Fruit fly (Drosophila melanogaster) whole organism, embryonic: ENCODE measurements around the gene cold.

Source experiments
- Asciz ChIP-seq: fragments of 200-800 bp; sonication (Bioruptor generic); optimal IDR thresholded peaks from 2 replicates; lab custom pipeline; 2017; ENCODE audit warnings: missing biosample characterization, mild to moderate bottlenecking, missing genetic modification characterization, missing genetic modification reagents
- Bgb ChIP-seq: fragments of 200-800 bp; sonication (Bioruptor generic); IDR thresholded peaks from 2 replicates; pipeline ENCODE4 v1.3.6; 2022; ENCODE audit warnings: missing biosample characterization, missing genetic modification characterization; ENCODE audit not compliant: partially characterized antibody
- Blimp-1 ChIP-seq: fragments of 200-800 bp; sonication (Bioruptor generic); optimal IDR thresholded peaks from 3 replicates; lab custom pipeline; 2018; ENCODE audit warnings: missing biosample characterization, missing genetic modification characterization, mild to moderate bottlenecking, moderate library complexity, missing genetic modification reagents
- CG1024 ChIP-seq: fragments of 200-800 bp; sonication (Bioruptor generic); IDR thresholded peaks from 2 replicates; pipeline ENCODE4 v1.3.6; 2022; ENCODE audit warnings: missing biosample characterization, missing genetic modification characterization
- CG10543 ChIP-seq: fragments of 200-800 bp; sonication (Bioruptor generic); optimal IDR thresholded peaks from 3 replicates; lab custom pipeline; 2017; ENCODE audit warnings: missing biosample characterization, mild to moderate bottlenecking, missing genetic modification characterization, moderate library complexity
- CG13287 ChIP-seq: fragments of 200-800 bp; sonication (Bioruptor generic); IDR thresholded peaks from 2 replicates; pipeline ENCODE4 v1.3.6; 2022; ENCODE audit warnings: missing biosample characterization, missing genetic modification characterization; ENCODE audit not compliant: partially characterized antibody
- CG16813 ChIP-seq: fragments of 200-800 bp; sonication (Bioruptor generic); IDR thresholded peaks from 3 replicates; pipeline ENCODE4 v1.3.6; 2022; ENCODE audit warnings: missing biosample characterization, missing genetic modification characterization; ENCODE audit not compliant: partially characterized antibody
- CG17328 ChIP-seq: fragments of 200-800 bp; sonication (Bioruptor generic); IDR thresholded peaks from 2 replicates; pipeline ENCODE4 v1.3.6; 2022; ENCODE audit warnings: missing biosample characterization, missing genetic modification characterization
- CG17829 ChIP-seq: fragments of 200-800 bp; optimal IDR thresholded peaks from 2 replicates; lab custom pipeline; 2019; ENCODE audit warnings: missing biosample characterization, mild to moderate bottlenecking, missing genetic modification characterization, moderate library complexity
- CG34224 ChIP-seq: fragments of 200-800 bp; sonication (Bioruptor generic); IDR thresholded peaks from 3 replicates; pipeline ENCODE4 v1.3.6; 2022; ENCODE audit warnings: missing biosample characterization, missing genetic modification characterization; ENCODE audit not compliant: partially characterized antibody
- CG7928 ChIP-seq: fragments of 200-800 bp; sonication (Bioruptor generic); optimal IDR thresholded peaks from 2 replicates; lab custom pipeline; 2017; ENCODE audit warnings: missing biosample characterization, mild to moderate bottlenecking, missing genetic modification characterization
- CG7963 ChIP-seq: fragments of 200-800 bp; sonication (Bioruptor generic); IDR thresholded peaks from 3 replicates; pipeline ENCODE4 v1.3.6; 2022; ENCODE audit warnings: missing biosample characterization, missing genetic modification characterization; ENCODE audit not compliant: partially characterized antibody
- CTCF ChIP-seq: fragments of 200-800 bp; sonication (Bioruptor generic); optimal IDR thresholded peaks from 2 replicates; lab custom pipeline; 2017; ENCODE audit warnings: missing biosample characterization, mild to moderate bottlenecking, missing genetic modification characterization, moderate library complexity
- CkIIα-i1 ChIP-seq: fragments of 200-800 bp; sonication (Bioruptor generic); IDR thresholded peaks from 2 replicates; pipeline ENCODE4 v1.3.6; 2022; ENCODE audit warnings: missing biosample characterization, missing genetic modification characterization
- Dad ChIP-seq: fragments of 200-800 bp; sonication (Bioruptor generic); optimal IDR thresholded peaks from 3 replicates; lab custom pipeline; 2016; ENCODE audit warnings: missing biosample characterization, missing genetic modification characterization
- Dll ChIP-seq: fragments of 200-800 bp; sonication (Bioruptor generic); IDR thresholded peaks from 4 replicates; pipeline ENCODE4 v1.3.6; 2022; ENCODE audit warnings: missing biosample characterization, missing genetic modification characterization; ENCODE audit not compliant: partially characterized antibody
- E2f2 ChIP-seq: fragments of 200-800 bp; sonication (Bioruptor generic); IDR thresholded peaks from 2 replicates; pipeline ENCODE4 v1.3.6; 2022; ENCODE audit warnings: missing biosample characterization, missing genetic modification characterization
- Ets97D ChIP-seq: fragments of 200-800 bp; sonication (Bioruptor generic); optimal IDR thresholded peaks from 3 replicates; lab custom pipeline; 2016; ENCODE audit warnings: missing biosample characterization, missing genetic modification characterization
- Fer2 ChIP-seq: fragments of 200-800 bp; sonication (Bioruptor generic); optimal IDR thresholded peaks from 2 replicates; lab custom pipeline; 2018; ENCODE audit warnings: missing biosample characterization, mild to moderate bottlenecking, missing genetic modification characterization, moderate library complexity
- H2.0 ChIP-seq: fragments of 200-800 bp; sonication (Bioruptor generic); IDR thresholded peaks from 2 replicates; pipeline ENCODE4 v1.3.6; 2022; ENCODE audit warnings: missing biosample characterization, missing genetic modification characterization
- Hr78 ChIP-seq, 2 experiments: fragments of 200-800 bp in 1 of 2; fragments of >200 bp in 1 of 2; sonication (Bioruptor generic) in 1 of 2; optimal IDR thresholded peaks; 2 replicates each; lab custom pipeline; 2017 to 2019; ENCODE audit warnings: missing biosample characterization in 2 of 2, missing genetic modification characterization in 2 of 2, mild to moderate bottlenecking in 1 of 2, moderate library complexity in 1 of 2
- MESR4 ChIP-seq: fragments of 200-800 bp; sonication (Bioruptor generic); optimal IDR thresholded peaks from 2 replicates; lab custom pipeline; 2018; ENCODE audit warnings: missing biosample characterization, mild to moderate bottlenecking, missing genetic modification characterization, moderate library complexity
- Mes4 ChIP-seq: fragments of 200-800 bp; sonication (Bioruptor generic); optimal IDR thresholded peaks from 2 replicates; lab custom pipeline; 2016; ENCODE audit warnings: missing biosample characterization, missing genetic modification characterization
- Myb ChIP-seq: fragments of 200-800 bp; sonication (Bioruptor generic); optimal IDR thresholded peaks from 2 replicates; lab custom pipeline; 2016; ENCODE audit warnings: missing biosample characterization, missing genetic modification characterization
- Nf-YC ChIP-seq: fragments of 200-800 bp; optimal IDR thresholded peaks from 3 replicates; lab custom pipeline; 2019; ENCODE audit warnings: missing biosample characterization, mild to moderate bottlenecking, missing genetic modification characterization, moderate library complexity
- Oli ChIP-seq: fragments of 200-800 bp; sonication (Bioruptor generic); optimal IDR thresholded peaks from 2 replicates; lab custom pipeline; 2018; ENCODE audit warnings: missing biosample characterization, mild to moderate bottlenecking, missing genetic modification characterization, moderate library complexity
- Sox102F ChIP-seq: fragments of 200-800 bp; sonication (Bioruptor generic); optimal IDR thresholded peaks from 2 replicates; lab custom pipeline; 2018; ENCODE audit warnings: missing biosample characterization, mild to moderate bottlenecking, missing genetic modification characterization, moderate library complexity
- Stat92E ChIP-seq, 3 experiments: fragments of >200 bp in 2 of 3; fragments of 200-800 bp in 1 of 3; sonication (Bioruptor generic) in 1 of 3; optimal IDR thresholded peaks; 2 replicates each; lab custom pipeline; 2017 to 2019; ENCODE audit warnings: missing biosample characterization in 3 of 3, missing genetic modification characterization in 3 of 3, mild to moderate bottlenecking in 1 of 3, moderate library complexity in 1 of 3
- Xbp1 ChIP-seq: fragments of 200-800 bp; sonication (Bioruptor generic); optimal IDR thresholded peaks from 3 replicates; lab custom pipeline; 2016; ENCODE audit warnings: missing biosample characterization, mild to moderate bottlenecking, missing genetic modification characterization
- YL-1 ChIP-seq: fragments of 200-800 bp; sonication (Bioruptor generic); optimal IDR thresholded peaks from 3 replicates; lab custom pipeline; 2017; ENCODE audit warnings: missing biosample characterization, mild to moderate bottlenecking, missing genetic modification characterization
- bbx ChIP-seq: fragments of 200-800 bp; sonication (Bioruptor generic); IDR thresholded peaks from 2 replicates; pipeline ENCODE4 v1.3.6; 2022; ENCODE audit warnings: missing biosample characterization, missing genetic modification characterization; ENCODE audit not compliant: partially characterized antibody
- da ChIP-seq: fragments of 200-800 bp; sonication (Bioruptor generic); optimal IDR thresholded peaks from 2 replicates; lab custom pipeline; 2016; ENCODE audit warnings: missing biosample characterization, missing genetic modification characterization
- fu2 ChIP-seq: fragments of 200-800 bp; sonication (Bioruptor generic); optimal IDR thresholded peaks from 2 replicates; lab custom pipeline; 2016; ENCODE audit warnings: missing biosample characterization, missing genetic modification characterization
- gro ChIP-seq: fragments of 200-800 bp; sonication (Bioruptor generic); optimal IDR thresholded peaks from 2 replicates; lab custom pipeline; 2016; ENCODE audit warnings: missing biosample characterization, missing genetic modification characterization
- gsb ChIP-seq: fragments of 200-800 bp; sonication (Bioruptor generic); IDR thresholded peaks from 2 replicates; pipeline ENCODE4 v1.3.6; 2022; ENCODE audit warnings: missing biosample characterization, missing genetic modification characterization
- hbn ChIP-seq: fragments of 200-800 bp; sonication (Bioruptor generic); IDR thresholded peaks from 2 replicates; pipeline ENCODE4 v1.3.6; 2022; ENCODE audit warnings: missing biosample characterization, missing genetic modification characterization; ENCODE audit not compliant: partially characterized antibody
- insv ChIP-seq, 2 experiments: fragments of 200-800 bp; sonication (Bioruptor generic); optimal IDR thresholded peaks; 3 replicates each; lab custom pipeline; 2016 to 2018; ENCODE audit warnings: missing biosample characterization in 2 of 2, missing genetic modification characterization in 2 of 2
- jing ChIP-seq: fragments of 200-800 bp; sonication (Bioruptor generic); optimal IDR thresholded peaks from 2 replicates; lab custom pipeline; 2018; ENCODE audit warnings: missing biosample characterization, mild to moderate bottlenecking, missing genetic modification characterization
- knrl ChIP-seq: fragments of 200-800 bp; sonication (Bioruptor generic); IDR thresholded peaks from 3 replicates; pipeline ENCODE4 v1.3.6; 2022; ENCODE audit warnings: missing biosample characterization, missing genetic modification characterization; ENCODE audit not compliant: partially characterized antibody
- nau ChIP-seq: fragments of 200-800 bp; sonication (Bioruptor generic); optimal IDR thresholded peaks from 3 replicates; lab custom pipeline; 2017; ENCODE audit warnings: missing biosample characterization, mild to moderate bottlenecking, missing genetic modification characterization, missing genetic modification reagents
- pzg ChIP-seq: fragments of 200-800 bp; sonication (Bioruptor generic); optimal IDR thresholded peaks from 3 replicates; lab custom pipeline; 2018; ENCODE audit warnings: missing biosample characterization, mild to moderate bottlenecking, missing genetic modification characterization, moderate library complexity
- ro ChIP-seq: fragments of 200-800 bp; sonication (Bioruptor generic); IDR thresholded peaks from 2 replicates; pipeline ENCODE4 v1.3.6; 2022; ENCODE audit warnings: missing biosample characterization, missing genetic modification characterization
- stwl ChIP-seq: fragments of 200-800 bp; sonication (Bioruptor generic); optimal IDR thresholded peaks from 3 replicates; lab custom pipeline; 2018; ENCODE audit warnings: missing biosample characterization, mild to moderate bottlenecking, missing genetic modification characterization, moderate library complexity
- sug ChIP-seq: fragments of 200-800 bp; optimal IDR thresholded peaks from 2 replicates; lab custom pipeline; 2019; ENCODE audit warnings: missing biosample characterization, mild to moderate bottlenecking, missing genetic modification characterization, moderate library complexity
- tin ChIP-seq: fragments of 200-800 bp; sonication (Bioruptor generic); optimal IDR thresholded peaks from 3 replicates; lab custom pipeline; 2016; ENCODE audit warnings: missing biosample characterization, missing genetic modification characterization
- trem ChIP-seq: fragments of 200-800 bp; optimal IDR thresholded peaks from 3 replicates; lab custom pipeline; 2019; ENCODE audit warnings: missing biosample characterization, mild to moderate bottlenecking, missing genetic modification characterization, moderate library complexity

Gene cold

DNA sequence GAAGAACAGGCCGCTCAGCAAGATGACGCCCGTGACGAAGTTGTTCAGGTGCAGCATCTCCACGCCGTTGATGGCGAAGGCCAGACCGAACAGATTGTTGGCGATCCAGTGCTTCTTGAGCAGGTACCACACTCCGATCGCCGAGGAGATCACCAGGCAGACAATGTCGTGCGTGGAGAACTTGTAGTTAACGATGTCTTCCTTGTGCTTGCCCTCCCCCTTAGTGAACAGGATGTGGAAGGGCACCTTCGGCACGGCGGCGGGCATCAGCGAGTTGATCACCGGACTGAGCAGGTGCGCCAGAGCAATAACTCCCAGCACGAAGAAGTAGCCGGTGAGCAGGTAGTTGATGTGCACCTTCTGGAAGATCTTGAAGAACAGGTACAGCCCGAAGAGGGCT lies 30.3 kb upstream of the cold start:
- TF ChIP-seq CG1024 (GFP tag; lab: Robert Waterston, UW): no peak
- TF ChIP-seq da: no peak
- TF ChIP-seq Asciz: no peak
- no peak for TF ChIP-seq MESR4
- no peak for TF ChIP-seq tin (GFP tag; lab: Kevin White, UChicago)
- no peak for TF ChIP-seq Oli (tag; lab: Kevin White, UChicago)
- no peak for TF ChIP-seq Dad
- no peak for TF ChIP-seq knrl
- TF ChIP-seq CkIIα-i1 (GFP tag; lab: Robert Waterston, UW): no peak
- no peak for TF ChIP-seq Fer2 (tag; lab: Kevin White, UChicago)
- TF ChIP-seq Hr78 (GFP tag; optimal IDR thresholded peaks at IDR 0.05; lab: Kevin White, UChicago): no peak
- no peak for TF ChIP-seq ro (GFP tag; lab: Robert Waterston, UW)
- no peak for TF ChIP-seq Sox102F (GFP tag; lab: Kevin White, UChicago)
- TF ChIP-seq Mes4: no peak
- no peak for TF ChIP-seq insv (GFP tag; optimal IDR thresholded peaks at IDR 0.05; lab: Kevin White, UChicago)
- no peak for TF ChIP-seq Stat92E (GFP tag; optimal IDR thresholded peaks at IDR 0.05; lab: Kevin White, UChicago)
- TF ChIP-seq nau (GFP tag; lab: Kevin White, UChicago): no peak
- TF ChIP-seq, all 482 proteins: peak for 0

DNA sequence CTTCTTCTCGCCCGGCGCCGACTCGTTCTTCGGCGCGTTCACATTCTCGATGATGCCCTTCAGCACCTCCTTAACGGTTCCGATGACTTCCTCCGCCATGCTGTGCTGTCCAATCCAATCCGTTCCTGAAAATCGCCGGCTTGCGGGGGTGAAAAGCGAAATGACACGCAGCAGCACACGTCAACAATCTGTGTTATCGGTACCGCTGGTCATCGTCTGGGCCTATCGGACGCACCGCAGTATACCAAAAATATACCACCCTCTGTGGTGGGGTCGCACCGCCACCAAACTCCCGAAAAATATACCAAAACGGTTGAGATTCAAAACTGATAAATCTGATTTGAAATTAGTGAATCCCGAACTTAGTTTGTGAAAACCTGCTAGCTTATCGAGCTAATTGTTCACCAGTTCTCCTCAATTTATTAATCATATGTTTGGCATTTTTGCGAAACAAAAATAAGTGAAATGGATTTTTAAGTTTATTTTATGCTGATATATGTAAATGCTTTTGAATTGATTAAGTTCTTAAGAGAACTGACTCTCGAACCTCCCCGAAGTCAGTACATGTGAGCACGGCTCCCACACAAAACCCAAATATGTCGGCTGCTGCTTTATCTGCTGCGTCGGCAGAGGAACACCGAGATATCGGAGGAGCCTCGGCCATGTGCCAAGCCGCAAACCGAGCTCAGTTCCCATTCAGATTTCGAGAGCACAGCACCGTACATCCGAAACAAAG lies 29.5 kb upstream of the cold start, which contains the start of the genes Spp and nAChRbeta3:
Gene Spp (minus strand): TSS at position 210 of the 736 bp plus-strand sequence.
Gene nAChRbeta3 (plus strand): TSS at position 686 of the 736 bp plus-strand sequence.
- no peak for TF ChIP-seq CG10543 (GFP tag; lab: Kevin White, UChicago)
- TF ChIP-seq Xbp1: peak; percentile 81
- TF ChIP-seq bbx (GFP tag; lab: Robert Waterston, UW): peak; percentile 68
- peak; percentile 59 for TF ChIP-seq Bgb (GFP tag; lab: Robert Waterston, UW)
- TF ChIP-seq CG7963 (GFP tag; lab: Robert Waterston, UW): 0 out of 3 replicates have a peak, but pooled peaks have one; percentile 25
- TF ChIP-seq stwl (tag; lab: Kevin White, UChicago): peak; percentile 29
- peak; percentile 62 for TF ChIP-seq YL-1
- peak; percentile 56 for TF ChIP-seq sug
- TF ChIP-seq CG17829 (tag; lab: Kevin White, UChicago): peak; percentile 2
- TF ChIP-seq MESR4: peak; percentile 89
- peak; percentile 4 for TF ChIP-seq fu2 (GFP tag; lab: Kevin White, UChicago)
- TF ChIP-seq H2.0: no peak
- TF ChIP-seq hbn (GFP tag; lab: Robert Waterston, UW): peak; percentile 60; the same call in 1 of the 2 replicates
- TF ChIP-seq trem (tag; lab: Kevin White, UChicago): peak; percentile 33
- no peak for TF ChIP-seq gsb (GFP tag; lab: Robert Waterston, UW)
- peak; percentile 72 for TF ChIP-seq Dll (GFP tag; lab: Robert Waterston, UW)
- TF ChIP-seq Ets97D (GFP tag; lab: Kevin White, UChicago): peak; percentile 42
- 0 out of 3 replicates have a peak, but pooled peaks have one; percentile 37 for TF ChIP-seq knrl
- peak; percentile 74 for TF ChIP-seq E2f2 (GFP tag; lab: Robert Waterston, UW)
- peak; percentile 61 for TF ChIP-seq CG34224 (GFP tag; lab: Robert Waterston, UW)
- TF ChIP-seq jing: no peak
- peak; percentile 75 for TF ChIP-seq pzg
- TF ChIP-seq Blimp-1 (GFP tag; lab: Kevin White, UChicago): no peak
- TF ChIP-seq Asciz: no peak
- TF ChIP-seq CG16813 (GFP tag; lab: Robert Waterston, UW): peak; percentile 54
- peak; percentile 98 for TF ChIP-seq Myb (GFP tag; lab: Kevin White, UChicago)
- peak; percentile 80 for TF ChIP-seq CG13287
- TF ChIP-seq Stat92E (GFP tag; optimal IDR thresholded peaks at IDR 0.05; lab: Kevin White, UChicago): peak in 1 of 3 experiments; percentile 3
- TF ChIP-seq gro (GFP tag; lab: Kevin White, UChicago): no peak
- peak; percentile 20 for TF ChIP-seq Nf-YC (tag; lab: Kevin White, UChicago)
- peak; percentile 17; the same call in 1 of the 2 replicates for TF ChIP-seq CG17328 (GFP tag; lab: Robert Waterston, UW)
- TF ChIP-seq CG7928 (GFP tag; lab: Kevin White, UChicago): no peak
- TF ChIP-seq CTCF (GFP tag; lab: Kevin White, UChicago): peak; percentile 22
